Fruit fly (Drosophila melanogaster) whole organism, embryonic: ENCODE measurements around the gene Ufd1.

Experiments
- BEAF-32 ChIP-seq: fragments of 200-800 bp; sonication (Bioruptor generic); optimal IDR thresholded peaks from 3 replicates; lab custom pipeline; 2017; ENCODE audit warnings: missing biosample characterization, missing genetic modification characterization, mild to moderate bottlenecking, moderate library complexity, missing genetic modification reagents
- Blimp-1 ChIP-seq: fragments of 200-800 bp; sonication (Bioruptor generic); optimal IDR thresholded peaks from 3 replicates; lab custom pipeline; 2018; ENCODE audit warnings: missing biosample characterization, missing genetic modification characterization, mild to moderate bottlenecking, moderate library complexity, missing genetic modification reagents
- C15 ChIP-seq: fragments of 200-800 bp; sonication (Bioruptor generic); IDR thresholded peaks from 3 replicates; pipeline ENCODE4 v1.3.6; 2022; ENCODE audit warnings: missing biosample characterization, missing genetic modification characterization
- CG10267 ChIP-seq: fragments of 200-800 bp; sonication (Bioruptor generic); optimal IDR thresholded peaks from 2 replicates; lab custom pipeline; 2018; ENCODE audit warnings: missing biosample characterization, mild to moderate bottlenecking, missing genetic modification characterization, moderate library complexity
- CG11456 ChIP-seq: fragments of 200-800 bp; sonication (Bioruptor generic); IDR thresholded peaks from 3 replicates; pipeline ENCODE4 v1.3.6; 2022; ENCODE audit warnings: missing biosample characterization, missing genetic modification characterization
- CG11695 ChIP-seq: fragments of 200-800 bp; sonication (Bioruptor generic); IDR thresholded peaks from 3 replicates; pipeline ENCODE4 v1.3.6; 2022; ENCODE audit warnings: missing biosample characterization, missing genetic modification characterization
- CG12236 ChIP-seq: fragments of 200-800 bp; sonication (Bioruptor generic); optimal IDR thresholded peaks from 2 replicates; lab custom pipeline; 2016; ENCODE audit warnings: missing biosample characterization, missing genetic modification characterization
- CG12769 ChIP-seq: fragments of 200-800 bp; sonication (Bioruptor generic); optimal IDR thresholded peaks from 2 replicates; lab custom pipeline; 2019; ENCODE audit warnings: missing biosample characterization, mild to moderate bottlenecking, missing genetic modification characterization, moderate library complexity
- CG13287 ChIP-seq: fragments of 200-800 bp; sonication (Bioruptor generic); IDR thresholded peaks from 2 replicates; pipeline ENCODE4 v1.3.6; 2022; ENCODE audit warnings: missing biosample characterization, missing genetic modification characterization; ENCODE audit not compliant: partially characterized antibody
- CG15514 ChIP-seq: fragments of 200-800 bp; sonication (Bioruptor generic); optimal IDR thresholded peaks from 3 replicates; lab custom pipeline; 2017; ENCODE audit warnings: missing biosample characterization, missing genetic modification characterization, mild to moderate bottlenecking, moderate library complexity, missing genetic modification reagents
- CG2120 ChIP-seq: fragments of 200-800 bp; sonication (Bioruptor generic); optimal IDR thresholded peaks from 3 replicates; lab custom pipeline; 2016; ENCODE audit warnings: missing biosample characterization, missing genetic modification characterization
- CG4404 ChIP-seq: fragments of 200-800 bp; sonication (Bioruptor generic); IDR thresholded peaks from 2 replicates; pipeline ENCODE4 v1.3.6; 2022; ENCODE audit warnings: missing biosample characterization, missing genetic modification characterization
- CG4854 ChIP-seq: fragments of 200-800 bp; sonication (Bioruptor generic); optimal IDR thresholded peaks from 2 replicates; lab custom pipeline; 2016; ENCODE audit warnings: missing biosample characterization, missing genetic modification characterization, inconsistent platforms
- CG7987 ChIP-seq: fragments of 200-800 bp; sonication (Bioruptor generic); optimal IDR thresholded peaks from 2 replicates; lab custom pipeline; 2018; ENCODE audit warnings: missing biosample characterization, mild to moderate bottlenecking, missing genetic modification characterization, moderate library complexity
- CG8290 ChIP-seq, 3 experiments: fragments of 200-800 bp; sonication (Bioruptor generic); optimal IDR thresholded peaks; 2 replicates each; lab custom pipeline; 2016 to 2019; ENCODE audit warnings: missing biosample characterization in 3 of 3, missing genetic modification characterization in 3 of 3, mild to moderate bottlenecking in 2 of 3, moderate library complexity in 1 of 3
- CG8944 ChIP-seq: fragments of 200-800 bp; sonication (Bioruptor generic); optimal IDR thresholded peaks from 3 replicates; lab custom pipeline; 2016; ENCODE audit warnings: missing biosample characterization, missing genetic modification characterization
- CG9797 ChIP-seq: fragments of 200-800 bp; sonication (Bioruptor generic); optimal IDR thresholded peaks from 3 replicates; lab custom pipeline; 2018; ENCODE audit warnings: missing biosample characterization, mild to moderate bottlenecking, missing genetic modification characterization
- CG9932 ChIP-seq: fragments of 200-800 bp; sonication (Bioruptor generic); IDR thresholded peaks from 2 replicates; pipeline ENCODE4 v1.3.6; 2022; ENCODE audit warnings: missing biosample characterization, missing genetic modification characterization
- Camta ChIP-seq: fragments of 200-800 bp; sonication (Bioruptor generic); optimal IDR thresholded peaks from 2 replicates; lab custom pipeline; 2016; ENCODE audit warnings: missing biosample characterization, missing genetic modification characterization
- MTF-1 ChIP-seq: fragments of 200-800 bp; sonication (Bioruptor generic); optimal IDR thresholded peaks from 2 replicates; lab custom pipeline; 2018; ENCODE audit warnings: missing biosample characterization, mild to moderate bottlenecking, missing genetic modification characterization, borderline replicate concordance
- Nf-YA ChIP-seq: fragments of 200-800 bp; sonication (Bioruptor generic); IDR thresholded peaks from 2 replicates; pipeline ENCODE4 v1.3.6; 2022; ENCODE audit warnings: missing biosample characterization, missing genetic modification characterization
- Nf-YC ChIP-seq: fragments of 200-800 bp; optimal IDR thresholded peaks from 3 replicates; lab custom pipeline; 2019; ENCODE audit warnings: missing biosample characterization, mild to moderate bottlenecking, missing genetic modification characterization, moderate library complexity
- Optix ChIP-seq: fragments of 200-800 bp; sonication (Bioruptor generic); IDR thresholded peaks from 3 replicates; pipeline ENCODE4 v1.3.6; 2022; ENCODE audit warnings: missing biosample characterization, missing genetic modification characterization
- Sry-β ChIP-seq: fragments of 200-800 bp; sonication (Bioruptor generic); optimal IDR thresholded peaks from 2 replicates; lab custom pipeline; 2018; ENCODE audit warnings: missing biosample characterization, mild to moderate bottlenecking, missing genetic modification characterization, moderate library complexity
- Usf ChIP-seq: fragments of 200-800 bp; sonication (Bioruptor generic); optimal IDR thresholded peaks from 2 replicates; lab custom pipeline; 2017; ENCODE audit warnings: missing genotype, missing biosample characterization, missing genetic modification characterization
- ci ChIP-seq: fragments of 200-800 bp; sonication (Bioruptor generic); IDR thresholded peaks from 3 replicates; pipeline ENCODE4 v1.3.6; 2022; ENCODE audit warnings: missing biosample characterization, missing genetic modification characterization
- dmrt11E ChIP-seq: fragments of 200-800 bp; sonication (Bioruptor generic); optimal IDR thresholded peaks from 3 replicates; lab custom pipeline; 2018; ENCODE audit warnings: missing biosample characterization, mild to moderate bottlenecking, missing genetic modification characterization, moderate library complexity
- dmrt99B ChIP-seq: fragments of 200-800 bp; sonication (Bioruptor generic); optimal IDR thresholded peaks from 2 replicates; lab custom pipeline; 2018; ENCODE audit warnings: missing biosample characterization, mild to moderate bottlenecking, missing genetic modification characterization, moderate library complexity
- emc ChIP-seq: fragments of 200-800 bp; sonication (Bioruptor generic); optimal IDR thresholded peaks from 2 replicates; lab custom pipeline; 2016; ENCODE audit warnings: missing biosample characterization, missing genetic modification characterization
- eve ChIP-seq, 2 experiments: fragments of >200 bp; optimal IDR thresholded peaks; 2 replicates each; lab custom pipeline; 2017; ENCODE audit warnings: missing biosample characterization in 2 of 2, missing genetic modification characterization in 2 of 2
- fd3F ChIP-seq: fragments of 200-800 bp; sonication (Bioruptor generic); optimal IDR thresholded peaks from 2 replicates; lab custom pipeline; 2018; ENCODE audit warnings: missing biosample characterization, mild to moderate bottlenecking, missing genetic modification characterization, moderate library complexity
- fru ChIP-seq: fragments of >200 bp; optimal IDR thresholded peaks from 2 replicates; lab custom pipeline; 2017
- gro ChIP-seq: fragments of 200-800 bp; sonication (Bioruptor generic); optimal IDR thresholded peaks from 2 replicates; lab custom pipeline; 2016; ENCODE audit warnings: missing biosample characterization, missing genetic modification characterization
- jing ChIP-seq: fragments of 200-800 bp; sonication (Bioruptor generic); optimal IDR thresholded peaks from 2 replicates; lab custom pipeline; 2018; ENCODE audit warnings: missing biosample characterization, mild to moderate bottlenecking, missing genetic modification characterization
- jumu ChIP-seq: fragments of 200-800 bp; sonication (Bioruptor generic); optimal IDR thresholded peaks from 3 replicates; lab custom pipeline; 2016; ENCODE audit warnings: missing biosample characterization, missing genetic modification characterization
- kni ChIP-seq: fragments of 200-800 bp; sonication (Bioruptor generic); optimal IDR thresholded peaks from 3 replicates; lab custom pipeline; 2017; ENCODE audit warnings: mild to moderate bottlenecking, missing biosample characterization, missing genetic modification reagents, missing genetic modification characterization
- mam ChIP-seq: fragments of 200-800 bp; sonication (Bioruptor generic); optimal IDR thresholded peaks from 3 replicates; lab custom pipeline; 2016; ENCODE audit warnings: missing biosample characterization, missing genetic modification characterization
- pan ChIP-seq, 4 experiments: fragments of >200 bp in 3 of 4; fragments of 200-800 bp in 1 of 4; sonication (Bioruptor generic) in 1 of 4; optimal IDR thresholded peaks in 3 of 4; IDR thresholded peaks in 1 of 4; 2 replicates each; pipeline versions ENCODE4 v1.3.6 to Lab custom; 2017 to 2022; ENCODE audit warnings: missing biosample characterization in 2 of 4, missing genetic modification characterization in 2 of 4, mixed read lengths in 1 of 4
- peb ChIP-seq: fragments of 200-800 bp; sonication (Bioruptor generic); IDR thresholded peaks from 2 replicates; pipeline ENCODE4 v1.3.6; 2022; ENCODE audit warnings: missing biosample characterization, missing genetic modification characterization
- pho ChIP-seq: fragments of 200-800 bp; sonication (Bioruptor generic); optimal IDR thresholded peaks from 2 replicates; lab custom pipeline; 2016; ENCODE audit warnings: missing biosample characterization, missing genetic modification characterization
- pnt ChIP-seq: fragments of 200-800 bp; sonication (Bioruptor generic); optimal IDR thresholded peaks from 3 replicates; lab custom pipeline; 2016; ENCODE audit warnings: missing biosample characterization, missing genetic modification characterization
- prd ChIP-seq, 3 experiments: fragments of >200 bp in 2 of 3; fragments of 200-800 bp in 1 of 3; sonication (Bioruptor generic) in 1 of 3; optimal IDR thresholded peaks in 2 of 3; IDR thresholded peaks in 1 of 3; 2 replicates in 2 of 3; 3 replicates in 1 of 3; pipeline versions ENCODE4 v1.3.6 to Lab custom; 2017 to 2022; ENCODE audit warnings: missing biosample characterization in 1 of 3, missing genetic modification characterization in 1 of 3
- salm ChIP-seq: fragments of 200-800 bp; sonication (Bioruptor generic); optimal IDR thresholded peaks from 2 replicates; lab custom pipeline; 2018; ENCODE audit warnings: missing biosample characterization, mild to moderate bottlenecking, missing genetic modification characterization
- sens ChIP-seq: fragments of 200-800 bp; sonication (Bioruptor generic); peaks from one replicate; lab custom pipeline; 2016; ENCODE audit warnings: missing biosample characterization, missing genetic modification characterization
- stc ChIP-seq: fragments of 200-800 bp; sonication (Bioruptor generic); IDR thresholded peaks from 2 replicates; pipeline ENCODE4 v1.3.6; 2022; ENCODE audit warnings: missing biosample characterization, missing genetic modification characterization
- sug ChIP-seq: fragments of 200-800 bp; optimal IDR thresholded peaks from 2 replicates; lab custom pipeline; 2019; ENCODE audit warnings: missing biosample characterization, mild to moderate bottlenecking, missing genetic modification characterization, moderate library complexity
- tx ChIP-seq: fragments of 200-800 bp; sonication (Bioruptor generic); optimal IDR thresholded peaks from 2 replicates; lab custom pipeline; 2016; ENCODE audit warnings: missing biosample characterization, missing genetic modification characterization
- vnd ChIP-seq: fragments of 200-800 bp; sonication (Bioruptor generic); IDR thresholded peaks from 3 replicates; pipeline ENCODE4 v1.3.6; 2022; ENCODE audit warnings: missing biosample characterization, missing genetic modification characterization; ENCODE audit not compliant: partially characterized antibody

Ufd1 gene

dm6 chr3L:11084557-11085231, 38.3 kb downstream of the Ufd1 start (continued):
- TF ChIP-seq jing (peak; percentile 93), pan (optimal IDR thresholded peaks at IDR 0.05; lab: Kevin White, UChicago) (no peak), pan (GFP tag; optimal IDR thresholded peaks at IDR 0.05 in 1 of 2, IDR thresholded peaks at IDR 0.05 in 1 of 2) (peak in 1 of 2 experiments; percentile 98), CG10267 (tag; lab: Kevin White, UChicago) (peak; percentile 94), Camta (peak; percentile 97), sug (peak; percentile 75), vnd (GFP tag; lab: Robert Waterston, UW) (no peak), fd3F (peak; percentile 89), ci (peak; percentile 99), eve (GFP tag; optimal IDR thresholded peaks at IDR 0.05; lab: Kevin White, UChicago) (peak in 1 of 2 experiments; percentile 72), pho (GFP tag; lab: Kevin White, UChicago) (peak; percentile 90), dmrt99B (tag; lab: Kevin White, UChicago) (peak; percentile 97), CG12236 (GFP tag; lab: Kevin White, UChicago) (peak; percentile 98), CG9932 (GFP tag; lab: Robert Waterston, UW) (peak; percentile 80), pnt (GFP tag; lab: Kevin White, UChicago) (peak; percentile 96), BEAF-32 (GFP tag; lab: Kevin White, UChicago) (peak; percentile 5), Nf-YC (no peak), Usf (GFP tag; lab: Kevin White, UChicago) (peak; percentile 77), sens (GFP tag; lab: Kevin White, UChicago) (peak; percentile 100), prd (optimal IDR thresholded peaks at IDR 0.05; lab: Kevin White, UChicago) (no peak), prd (GFP tag; IDR thresholded peaks at IDR 0.05; lab: Robert Waterston, UW) (peak; percentile 98), CG11695 (GFP tag; lab: Robert Waterston, UW) (peak; percentile 94), Sry-β (GFP tag; lab: Kevin White, UChicago) (peak; percentile 68), CG13287 (GFP tag; lab: Robert Waterston, UW) (no peak), MTF-1 (peak; percentile 86), CG8290 (GFP tag; optimal IDR thresholded peaks at IDR 0.05; lab: Kevin White, UChicago) (peak; percentile 95), CG8290 (tag; optimal IDR thresholded peaks at IDR 0.05; lab: Kevin White, UChicago) (peak in 1 of 2 experiments; percentile 77), jumu (GFP tag; lab: Kevin White, UChicago) (peak; percentile 95), gro (GFP tag; lab: Kevin White, UChicago) (peak; percentile 82), Optix (GFP tag; lab: Robert Waterston, UW) (peak; percentile 86; the same call in 2 of the 3 replicates), salm (tag; lab: Kevin White, UChicago) (peak; percentile 96), Nf-YA (GFP tag; lab: Robert Waterston, UW) (peak; percentile 96), CG12769 (peak; percentile 94), emc (peak; percentile 82), CG7987 (GFP tag; lab: Kevin White, UChicago) (peak; percentile 86), kni (GFP tag; lab: Kevin White, UChicago) (peak; percentile 41), CG9797 (GFP tag; lab: Kevin White, UChicago) (peak; percentile 46), stc (GFP tag; lab: Robert Waterston, UW) (peak; percentile 95), CG4404 (GFP tag; lab: Robert Waterston, UW) (peak; percentile 91), Blimp-1 (peak; percentile 95), CG4854 (GFP tag; lab: Kevin White, UChicago) (peak; percentile 92), C15 (GFP tag; lab: Robert Waterston, UW) (peak; percentile 81), CG8944 (GFP tag; lab: Kevin White, UChicago) (peak; percentile 94), fru (lab: Kevin White, UChicago) (no peak), CG11456 (peak; percentile 90), dmrt11E (tag; lab: Kevin White, UChicago) (peak; percentile 98), tx (GFP tag; lab: Kevin White, UChicago) (peak; percentile 93), peb (GFP tag; lab: Robert Waterston, UW) (peak; percentile 91), CG15514 (peak; percentile 83), CG2120 (peak; percentile 89), mam (GFP tag; lab: Kevin White, UChicago) (peak; percentile 92)
